Fruit fly (Drosophila melanogaster): ENCODE measurements around the gene Sfp33A2.

dm6 chr2L:11793986-11794385, 43.5 kb upstream of the Sfp33A2 start, which contains the start of gene CG14937:
- no peak for TF ChIP-seq bab1 (GFP tag; optimal IDR thresholded peaks at IDR 0.05)
- no peak for TF ChIP-seq kay (GFP tag; ENCODE audit: borderline replicate concordance)
- no peak for TF ChIP-seq cnc (optimal IDR thresholded peaks at IDR 0.05)
